Worm (Caenorhabditis elegans) whole organism, L3 larva: ENCODE measurements around the gene F07F6.2.

Experiments used
- ZK546.5 ChIP-seq: sonication (generic microtip); optimal IDR thresholded peaks from 2 replicates; lab custom pipeline; 2017; ENCODE audit warnings: missing biosample characterization, missing genetic modification characterization
- aly-2 ChIP-seq: fragments of 150-350 bp; optimal IDR thresholded peaks from 2 replicates; lab custom pipeline; 2014; ENCODE audit warnings: missing biosample characterization, missing genetic modification characterization
- ceh-16 ChIP-seq: sonication (generic microtip); optimal IDR thresholded peaks from 2 replicates; lab custom pipeline; 2017; ENCODE audit warnings: missing biosample characterization, missing genetic modification characterization
- ceh-28 ChIP-seq: fragments of 150-350 bp; optimal IDR thresholded peaks from 2 replicates; lab custom pipeline; 2014; ENCODE audit warnings: missing biosample characterization, missing genetic modification reagents, missing genetic modification characterization
- ceh-82 ChIP-seq: fragments of 150-350 bp; optimal IDR thresholded peaks from 2 replicates; lab custom pipeline; 2014; ENCODE audit warnings: missing biosample characterization, missing genetic modification characterization
- egl-27 ChIP-seq: sonication (generic microtip); optimal IDR thresholded peaks from 4 replicates; lab custom pipeline; 2017; ENCODE audit warnings: missing biosample characterization, missing genetic modification reagents, missing genetic modification characterization
- egl-5 ChIP-seq: fragments of 150-350 bp; optimal IDR thresholded peaks from 2 replicates; lab custom pipeline; 2017; ENCODE audit warnings: missing biosample characterization, missing genetic modification reagents, missing genetic modification characterization, inconsistent platforms
- elt-2 ChIP-seq: sonication (generic microtip); optimal IDR thresholded peaks from 2 replicates; lab custom pipeline; 2016; ENCODE audit warnings: missing genetic modification reagents, mild to moderate bottlenecking, missing genetic modification characterization, missing compliant biosample characterization
- eor-1 ChIP-seq, 2 experiments: fragments of 150-350 bp; optimal IDR thresholded peaks; 2 replicates each; lab custom pipeline; 2014 to 2018; ENCODE audit warnings: missing biosample characterization in 2 of 2, missing genetic modification characterization in 2 of 2
- fkh-10 ChIP-seq: sonication (generic microtip); optimal IDR thresholded peaks from 2 replicates; lab custom pipeline; 2017; ENCODE audit warnings: missing biosample characterization, missing genetic modification reagents, missing genetic modification characterization
- fkh-2 ChIP-seq: fragments of 150-350 bp; optimal IDR thresholded peaks from 2 replicates; lab custom pipeline; 2014; ENCODE audit warnings: missing biosample characterization, missing genetic modification reagents, missing genetic modification characterization
- fos-1 ChIP-seq: fragments of 150-350 bp; optimal IDR thresholded peaks from 2 replicates; lab custom pipeline; 2014; ENCODE audit warnings: missing biosample characterization, missing genetic modification characterization
- hmg-11 ChIP-seq: sonication (generic microtip); optimal IDR thresholded peaks from 2 replicates; lab custom pipeline; 2016; ENCODE audit warnings: missing genetic modification characterization, missing compliant biosample characterization
- lin-15B ChIP-seq: fragments of 150-350 bp; optimal IDR thresholded peaks from 2 replicates; lab custom pipeline; 2014; ENCODE audit warnings: missing biosample characterization, missing genetic modification characterization
- lin-39 ChIP-seq: fragments of 150-350 bp; optimal IDR thresholded peaks from 2 replicates; lab custom pipeline; 2018; ENCODE audit warnings: missing biosample characterization, missing genetic modification reagents, missing genetic modification characterization
- mdl-1 ChIP-seq: fragments of 150-350 bp; optimal IDR thresholded peaks from 2 replicates; lab custom pipeline; 2014; ENCODE audit warnings: missing biosample characterization, missing genetic modification characterization
- mml-1 ChIP-seq: fragments of 150-350 bp; sonication (generic microtip); optimal IDR thresholded peaks from 3 replicates; lab custom pipeline; 2014; ENCODE audit warnings: missing biosample characterization, missing genetic modification characterization
- nfya-1 ChIP-seq: sonication (generic microtip); optimal IDR thresholded peaks from 2 replicates; lab custom pipeline; 2017; ENCODE audit warnings: missing genetic modification characterization, mild to moderate bottlenecking, missing compliant biosample characterization, antibody characterized with exemption, moderate library complexity; ENCODE audit not compliant: insufficient read depth
- nhr-23 ChIP-seq: fragments of 150-350 bp; optimal IDR thresholded peaks from 2 replicates; lab custom pipeline; 2014; ENCODE audit warnings: missing biosample characterization, missing genetic modification reagents, missing genetic modification characterization
- nhr-25 ChIP-seq: sonication (generic microtip); optimal IDR thresholded peaks from 2 replicates; lab custom pipeline; 2017; ENCODE audit warnings: missing biosample characterization, missing genetic modification characterization
- nhr-28 ChIP-seq: fragments of 150-350 bp; optimal IDR thresholded peaks from 2 replicates; lab custom pipeline; 2014; ENCODE audit warnings: missing biosample characterization, missing genetic modification characterization
- nhr-43 ChIP-seq: sonication (generic microtip); optimal IDR thresholded peaks from 2 replicates; lab custom pipeline; 2016; ENCODE audit warnings: mild to moderate bottlenecking, missing genetic modification characterization, missing compliant biosample characterization; ENCODE audit not compliant: poor library complexity, severe bottlenecking
- nhr-76 ChIP-seq: fragments of 150-350 bp; sonication (generic microtip); optimal IDR thresholded peaks from 5 replicates; lab custom pipeline; 2014; ENCODE audit warnings: missing biosample characterization, missing genetic modification characterization
- nhr-77 ChIP-seq: fragments of 150-350 bp; optimal IDR thresholded peaks from 2 replicates; lab custom pipeline; 2014; ENCODE audit warnings: missing biosample characterization, missing genetic modification characterization
- pha-4 ChIP-seq: fragments of 150-350 bp; optimal IDR thresholded peaks from 2 replicates; lab custom pipeline; 2014; ENCODE audit warnings: missing biosample characterization, missing genetic modification reagents, missing genetic modification characterization
- pqm-1 ChIP-seq: fragments of 150-350 bp; optimal IDR thresholded peaks from 2 replicates; lab custom pipeline; 2017; ENCODE audit warnings: missing biosample characterization, missing genetic modification characterization, inconsistent platforms
- sea-2 ChIP-seq: fragments of 150-350 bp; sonication (generic microtip); optimal IDR thresholded peaks from 4 replicates; lab custom pipeline; 2014; ENCODE audit warnings: missing biosample characterization, missing genetic modification reagents, missing genetic modification characterization
- tbx-2 ChIP-seq: sonication (generic microtip); optimal IDR thresholded peaks from 2 replicates; lab custom pipeline; 2016; ENCODE audit warnings: mild to moderate bottlenecking, missing genetic modification characterization, missing compliant biosample characterization
- zag-1 ChIP-seq: fragments of 150-350 bp; optimal IDR thresholded peaks from 2 replicates; lab custom pipeline; 2014; ENCODE audit warnings: missing biosample characterization, missing genetic modification characterization
- ztf-4 ChIP-seq: fragments of 150-350 bp; optimal IDR thresholded peaks from 2 replicates; lab custom pipeline; 2014; ENCODE audit warnings: missing biosample characterization, missing genetic modification characterization

The F07F6.2 gene

DNA sequence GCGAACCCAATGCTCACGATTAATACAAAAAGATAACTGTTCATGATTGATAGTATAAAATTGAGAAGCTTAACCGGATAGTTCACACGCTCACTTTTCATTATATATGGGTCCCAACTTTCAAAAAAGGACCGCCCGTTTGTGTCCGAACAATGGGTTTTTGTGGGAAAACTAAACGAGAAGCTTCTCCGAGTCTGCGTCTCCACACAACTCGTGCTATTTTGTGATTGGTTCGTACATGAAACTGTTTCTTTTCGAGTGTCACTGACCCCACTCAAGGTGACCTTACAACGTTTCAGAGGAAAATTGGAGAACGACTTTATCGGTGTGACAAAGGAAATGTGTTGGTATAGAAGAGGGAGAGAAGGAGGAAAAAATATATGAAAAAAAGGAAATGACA is 6.8 kb downstream of the F07F6.2 start, which contains the start of gene dct-5:
dct-5 (minus strand) TSS at position 101 of the 400 bp plus-strand sequence.
- TF ChIP-seq nhr-25 (tag; lab: Kevin White, UChicago) = peak; percentile 29
- no peak for TF ChIP-seq ceh-28 (tag; lab: Kevin White, UChicago)

DNA sequence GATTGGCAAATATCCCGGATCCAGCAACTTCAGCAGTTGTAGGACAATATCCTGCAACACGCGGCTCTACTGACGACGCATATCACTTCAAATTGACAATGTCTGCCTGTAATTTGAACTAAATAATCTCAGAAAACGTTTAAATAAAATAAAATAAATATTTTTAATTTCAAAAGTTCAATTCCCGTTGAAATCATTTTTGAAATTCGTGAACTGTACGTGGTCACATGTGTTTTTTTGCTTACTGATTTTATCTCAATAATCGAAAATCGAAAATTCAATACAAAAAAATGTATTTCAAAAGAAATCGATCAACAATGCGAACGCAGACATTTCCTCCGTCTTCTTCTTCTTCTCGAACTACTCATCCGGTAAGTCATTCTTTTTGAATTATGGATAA is 7.6 kb downstream of the F07F6.2 start, which contains the start of gene F07F6.1:
F07F6.1 (plus strand) TSS at position 301 of the 400 bp plus-strand sequence.
- TF ChIP-seq egl-27 (no peak), zag-1 (tag; lab: Kevin White, UChicago) (no peak), nhr-77 (tag; lab: Kevin White, UChicago) (no peak), tbx-2 (tag; lab: Kevin White, UChicago) (no peak), ceh-16 (tag; lab: Kevin White, UChicago) (no peak), fkh-10 (GFP tag; lab: Kevin White, UChicago) (no peak), lin-39 (tag; lab: Kevin White, UChicago) (no peak), ZK546.5 (tag; lab: Kevin White, UChicago) (no peak), ztf-4 (tag; lab: Kevin White, UChicago) (no peak), nhr-28 (tag; lab: Kevin White, UChicago) (no peak), eor-1 (tag; optimal IDR thresholded peaks at IDR 0.05; lab: Kevin White, UChicago) (no peak), ceh-28 (tag; lab: Kevin White, UChicago) (no peak), fos-1 (tag; lab: Kevin White, UChicago) (no peak), mml-1 (no peak), pqm-1 (tag; lab: Kevin White, UChicago) (no peak), mdl-1 (tag; lab: Kevin White, UChicago) (no peak), nfya-1 (tag; lab: Kevin White, UChicago) (no peak), hmg-11 (no peak), nhr-25 (tag; lab: Kevin White, UChicago) (no peak)

DNA sequence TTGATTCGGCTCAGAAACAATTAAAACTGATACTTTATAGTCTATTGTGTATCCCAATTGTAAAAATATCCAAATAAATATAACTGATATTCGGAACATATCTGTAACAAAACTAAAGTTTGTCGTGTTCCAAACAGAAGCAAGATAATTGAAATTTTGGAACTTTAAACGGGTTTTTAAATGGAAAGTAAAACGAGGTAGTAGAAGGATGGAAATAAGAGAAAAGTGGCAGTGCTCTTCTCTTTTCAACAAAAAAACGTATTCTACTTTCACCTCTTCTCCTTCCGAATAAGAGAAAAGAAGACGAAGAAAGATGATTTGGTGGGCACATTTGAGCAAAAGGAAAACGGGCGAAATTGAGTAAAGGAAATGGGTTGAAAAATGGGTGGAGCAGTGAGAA is 16.5 kb downstream of the F07F6.2 start, which contains the start of gene nmr-1:
nmr-1 (minus strand) TSS at position 101 of the 400 bp plus-strand sequence.
- TF ChIP-seq ceh-82 (tag; lab: Kevin White, UChicago) (no peak), egl-5 (tag; lab: Kevin White, UChicago) (no peak), elt-2 (tag; lab: Kevin White, UChicago) (no peak), lin-15B (tag; lab: Kevin White, UChicago) (no peak), ceh-28 (tag; lab: Kevin White, UChicago) (no peak), pha-4 (no peak), nhr-43 (tag; lab: Kevin White, UChicago) (no peak), sea-2 (no peak), fkh-10 (GFP tag; lab: Kevin White, UChicago) (no peak), nhr-76 (tag; lab: Kevin White, UChicago) (no peak), nhr-77 (tag; lab: Kevin White, UChicago) (no peak)

DNA sequence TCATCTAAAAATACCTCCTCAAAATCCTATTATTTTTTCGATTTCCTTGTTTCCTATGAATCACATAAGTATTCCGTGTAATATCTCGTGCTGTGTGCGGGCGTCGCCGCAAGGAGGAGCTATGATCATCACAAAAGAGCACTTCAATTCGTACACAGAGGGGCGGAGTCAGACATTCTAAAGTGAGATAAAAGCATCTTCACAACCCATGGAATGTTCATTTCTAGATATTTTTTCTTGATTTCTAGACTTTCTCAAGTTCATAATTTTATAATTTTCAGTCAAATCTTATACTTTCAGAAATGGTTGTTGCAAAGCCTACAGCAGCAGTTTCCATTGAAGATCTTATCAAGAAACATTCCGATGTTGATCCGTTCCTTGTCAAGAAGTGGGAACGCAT is 17.4 kb downstream of the F07F6.2 start, which contains the start of gene cex-1:
cex-1 (plus strand) TSS at position 301 of the 400 bp plus-strand sequence.
- TF ChIP-seq hmg-11 (no peak), fkh-2 (tag; lab: Kevin White, UChicago) (no peak)

DNA sequence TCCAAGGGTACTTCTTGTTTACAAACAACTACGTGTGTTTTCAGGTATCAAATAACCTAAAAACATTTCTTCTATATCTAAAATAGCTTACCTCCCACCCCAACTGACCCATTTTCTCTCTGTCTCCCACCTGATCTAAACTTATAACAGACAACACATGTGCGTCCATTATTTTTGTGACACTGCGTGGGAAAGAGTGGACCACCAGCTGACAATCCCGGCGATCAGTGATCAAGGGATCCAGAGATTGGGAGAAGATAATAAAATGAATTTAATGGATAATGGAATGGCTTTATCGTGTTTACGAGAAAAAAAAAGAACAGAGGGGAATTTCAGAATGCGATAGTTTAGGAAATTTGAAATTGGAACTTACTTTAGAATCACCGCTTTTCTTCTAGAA is 19.2 kb downstream of the F07F6.2 start:
- TF ChIP-seq egl-5 (tag; lab: Kevin White, UChicago) (peak; percentile 84), fkh-10 (GFP tag; lab: Kevin White, UChicago) (no peak)

DNA sequence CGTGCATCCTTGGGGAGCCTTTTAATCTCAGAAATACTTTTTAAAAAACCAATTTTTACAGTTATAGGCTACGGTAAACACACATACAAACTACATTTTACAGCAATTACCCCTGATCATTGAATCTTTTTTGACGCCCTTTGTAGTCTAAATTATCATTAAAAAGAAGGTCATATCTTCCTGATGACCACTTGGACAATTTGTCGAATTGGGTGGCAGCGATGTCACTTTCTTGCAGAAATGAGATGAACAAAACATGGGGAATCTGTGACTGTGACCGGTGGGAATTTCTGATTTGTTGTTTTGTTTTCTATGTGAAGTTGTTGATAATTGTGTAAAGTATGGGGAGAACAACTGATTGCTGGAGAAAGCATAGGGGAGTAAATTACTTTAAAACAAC is 19.6 kb downstream of the F07F6.2 start:
- no peak for TF ChIP-seq tbx-2 (tag; lab: Kevin White, UChicago)
- peak; percentile 18 for TF ChIP-seq nhr-25 (tag; lab: Kevin White, UChicago)

DNA sequence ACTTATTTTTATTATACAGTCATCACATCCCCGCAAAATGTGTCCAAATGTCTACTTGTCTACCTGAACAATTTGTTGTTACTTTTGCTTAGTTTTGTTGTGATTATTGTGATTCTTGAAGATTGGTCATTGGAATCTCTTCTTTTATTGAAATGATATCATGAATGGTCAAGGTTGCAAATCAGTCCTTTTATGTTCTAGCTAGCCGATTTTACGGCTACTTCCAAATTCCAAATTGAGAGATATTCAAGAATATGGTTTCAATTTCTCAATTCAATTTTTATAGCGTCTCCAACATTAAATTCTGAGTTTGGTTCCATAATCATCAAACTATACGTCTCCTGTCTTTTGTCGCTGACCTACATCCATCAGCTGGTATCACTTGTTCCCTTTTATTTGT is 21.3 kb downstream of the F07F6.2 start:
- TF ChIP-seq nhr-23 (tag; lab: Kevin White, UChicago) = no peak
- TF ChIP-seq elt-2 (tag; lab: Kevin White, UChicago) = no peak
- no peak for TF ChIP-seq ceh-28 (tag; lab: Kevin White, UChicago)
- TF ChIP-seq nhr-76 (tag; lab: Kevin White, UChicago) = no peak
- no peak for TF ChIP-seq fkh-10 (GFP tag; lab: Kevin White, UChicago)
- no peak for TF ChIP-seq aly-2 (tag; lab: Kevin White, UChicago)
